Worm (Caenorhabditis elegans) whole organism, L4 larva: Measurements from ENCODE around the gene dmsr-5.

Experiments used
- Y105C5A.15 ChIP-seq: fragments of 200-800 bp; sonication (Bioruptor generic); IDR thresholded peaks from 2 replicates; pipeline ENCODE4 v1.3.6; 2022; ENCODE audit warnings: missing genetic modification characterization, missing compliant biosample characterization
- Y48G9A.11 ChIP-seq: fragments of 200-800 bp; sonication (Bioruptor generic); IDR thresholded peaks from 2 replicates; pipeline ENCODE4 v1.3.6; 2022; ENCODE audit warnings: missing genetic modification reagents, missing genetic modification characterization, missing compliant biosample characterization
- Y75B8A.6 ChIP-seq: fragments of 200-800 bp; sonication (Bioruptor generic); IDR thresholded peaks from 2 replicates; pipeline ENCODE4 v1.3.6; 2022; ENCODE audit warnings: missing genetic modification reagents, missing genetic modification characterization, missing compliant biosample characterization
- aha-1 ChIP-seq: fragments of 150-350 bp; peaks from one replicate; lab custom pipeline; 2014; ENCODE audit warnings: missing biosample characterization, missing genetic modification characterization
- aly-2 ChIP-seq: sonication (generic microtip); optimal IDR thresholded peaks from 2 replicates; lab custom pipeline; 2018; ENCODE audit warnings: missing biosample characterization, missing genetic modification characterization
- attf-4 ChIP-seq: sonication (generic microtip); optimal IDR thresholded peaks from 3 replicates; lab custom pipeline; 2017; ENCODE audit warnings: missing biosample characterization, missing genetic modification characterization
- ceh-20 ChIP-seq: fragments of 200-800 bp; sonication (Bioruptor generic); IDR thresholded peaks from 2 replicates; pipeline ENCODE4 v1.3.6; 2022; ENCODE audit warnings: missing genetic modification reagents, missing genetic modification characterization, missing compliant biosample characterization
- ceh-28 ChIP-seq: fragments of 150-350 bp; optimal IDR thresholded peaks from 2 replicates; lab custom pipeline; 2014; ENCODE audit warnings: missing biosample characterization, missing genetic modification reagents, missing genetic modification characterization
- ceh-82 ChIP-seq: sonication (generic microtip); optimal IDR thresholded peaks from 2 replicates; lab custom pipeline; 2017; ENCODE audit warnings: missing biosample characterization, missing genetic modification characterization
- cey-2 ChIP-seq: sonication (generic microtip); optimal IDR thresholded peaks from 3 replicates; lab custom pipeline; 2017; ENCODE audit warnings: missing genetic modification characterization, mild to moderate bottlenecking, missing compliant biosample characterization, antibody characterized with exemption, borderline replicate concordance; ENCODE audit not compliant: insufficient read depth
- daf-16 ChIP-seq, 3 experiments: sonication (generic microtip); optimal IDR thresholded peaks; 2 replicates each; lab custom pipeline; 2016 to 2017; ENCODE audit warnings: missing genetic modification characterization in 3 of 3, missing genetic modification reagents in 3 of 3, mild to moderate bottlenecking in 2 of 3, missing compliant biosample characterization in 2 of 3, missing biosample characterization in 1 of 3, moderate library complexity in 1 of 3
- dmd-6 ChIP-seq: fragments of 200-800 bp; sonication (Bioruptor generic); IDR thresholded peaks from 2 replicates; pipeline ENCODE4 v1.3.6; 2022; ENCODE audit warnings: missing genetic modification reagents, missing genetic modification characterization, missing compliant biosample characterization
- dmd-9 ChIP-seq: fragments of 200-800 bp; sonication (Bioruptor generic); IDR thresholded peaks from 2 replicates; pipeline ENCODE4 v1.3.6; 2022; ENCODE audit warnings: missing genetic modification reagents, missing genetic modification characterization, missing compliant biosample characterization
- dpl-1 ChIP-seq: fragments of 150-350 bp; optimal IDR thresholded peaks from 2 replicates; lab custom pipeline; 2014; ENCODE audit warnings: missing biosample characterization, missing genetic modification reagents, missing genetic modification characterization
- duxl-1 ChIP-seq: sonication (generic microtip); optimal IDR thresholded peaks from 2 replicates; lab custom pipeline; 2016; ENCODE audit warnings: mild to moderate bottlenecking, missing genetic modification characterization, moderate library complexity, missing compliant biosample characterization; ENCODE audit not compliant: poor library complexity
- fkh-10 ChIP-seq: fragments of 150-350 bp; optimal IDR thresholded peaks from 2 replicates; lab custom pipeline; 2014; ENCODE audit warnings: missing biosample characterization, missing genetic modification reagents, missing genetic modification characterization
- fos-1 ChIP-seq: fragments of 150-350 bp; optimal IDR thresholded peaks from 2 replicates; lab custom pipeline; 2014; ENCODE audit warnings: missing biosample characterization, missing genetic modification characterization
- hif-1 ChIP-seq, 2 experiments: sonication (generic microtip); optimal IDR thresholded peaks; 2 replicates each; lab custom pipeline; 2016 to 2017; ENCODE audit warnings: missing compliant biosample characterization in 2 of 2, missing genetic modification characterization in 2 of 2, missing genetic modification reagents in 2 of 2, missing genotype in 2 of 2, mild to moderate bottlenecking in 1 of 2
- hlh-30 ChIP-seq: sonication (generic microtip); optimal IDR thresholded peaks from 2 replicates; lab custom pipeline; 2017; ENCODE audit warnings: antibody characterized with exemption, mild to moderate bottlenecking, missing genetic modification characterization, missing compliant biosample characterization; ENCODE audit not compliant: insufficient read depth
- jun-1 ChIP-seq: fragments of 150-350 bp; optimal IDR thresholded peaks from 2 replicates; lab custom pipeline; 2014; ENCODE audit warnings: missing biosample characterization, missing genetic modification reagents, missing genetic modification characterization
- lin-1 ChIP-seq: fragments of 200-800 bp; sonication (Bioruptor generic); IDR thresholded peaks from 2 replicates; pipeline ENCODE4 v1.3.6; 2022; ENCODE audit warnings: missing genetic modification reagents, missing genetic modification characterization, missing compliant biosample characterization
- lin-38 ChIP-seq: fragments of 200-800 bp; sonication (Bioruptor generic); IDR thresholded peaks from 2 replicates; pipeline ENCODE4 v1.3.6; 2022; ENCODE audit warnings: missing genetic modification reagents, missing genetic modification characterization, missing compliant biosample characterization
- madf-5 ChIP-seq, 2 experiments: fragments of 200-800 bp; sonication (Bioruptor generic); IDR thresholded peaks; 2 replicates each; pipeline ENCODE4 v1.3.6; 2022; ENCODE audit warnings: missing compliant biosample characterization in 2 of 2, missing genetic modification characterization in 2 of 2
- mdl-1 ChIP-seq, 2 experiments: fragments of 150-350 bp in 1 of 2; sonication (generic microtip) in 1 of 2; optimal IDR thresholded peaks; 2 replicates each; lab custom pipeline; 2014 to 2017; ENCODE audit warnings: missing biosample characterization in 2 of 2, missing genetic modification characterization in 2 of 2
- mes-2 ChIP-seq: sonication (generic microtip); optimal IDR thresholded peaks from 2 replicates; lab custom pipeline; 2016; ENCODE audit warnings: missing genotype, mild to moderate bottlenecking, missing genetic modification characterization, missing compliant biosample characterization; ENCODE audit not compliant: poor library complexity, severe bottlenecking
- mxl-2 ChIP-seq: fragments of 200-800 bp; sonication (Bioruptor generic); conservative IDR thresholded peaks from 2 replicates; pipeline ENCODE4 v1.3.6; 2022; ENCODE audit warnings: missing genetic modification reagents, missing genetic modification characterization, missing compliant biosample characterization
- mxl-3 ChIP-seq: fragments of 200-800 bp; sonication (Bioruptor generic); optimal IDR thresholded peaks from 2 replicates; lab custom pipeline; 2018; ENCODE audit warnings: mild to moderate bottlenecking, missing genetic modification characterization, missing compliant biosample characterization
- nhr-10 ChIP-seq: fragments of 150-350 bp; optimal IDR thresholded peaks from 2 replicates; lab custom pipeline; 2014; ENCODE audit warnings: missing biosample characterization, missing genetic modification characterization
- nhr-102 ChIP-seq: sonication (generic microtip); optimal IDR thresholded peaks from 2 replicates; lab custom pipeline; 2016; ENCODE audit warnings: mild to moderate bottlenecking, missing genetic modification characterization, moderate library complexity, missing compliant biosample characterization
- nhr-237 ChIP-seq: sonication (generic microtip); optimal IDR thresholded peaks from 2 replicates; lab custom pipeline; 2017; ENCODE audit warnings: missing biosample characterization, missing genetic modification characterization
- nhr-28 ChIP-seq: fragments of 150-350 bp; optimal IDR thresholded peaks from 2 replicates; lab custom pipeline; 2014; ENCODE audit warnings: missing biosample characterization, missing genetic modification characterization
- nhr-41 ChIP-seq: fragments of 200-800 bp; sonication (Bioruptor generic); IDR thresholded peaks from 2 replicates; pipeline ENCODE4 v1.3.6; 2022; ENCODE audit warnings: missing genetic modification reagents, missing genetic modification characterization, missing compliant biosample characterization
- nhr-42 ChIP-seq: fragments of 200-800 bp; sonication (Bioruptor generic); IDR thresholded peaks from 2 replicates; pipeline ENCODE4 v1.3.6; 2022; ENCODE audit warnings: missing genetic modification characterization, missing compliant biosample characterization
- nhr-76 ChIP-seq: fragments of 150-350 bp; optimal IDR thresholded peaks from 2 replicates; lab custom pipeline; 2014; ENCODE audit warnings: missing biosample characterization, missing genetic modification characterization
- php-3 ChIP-seq: fragments of 200-800 bp; sonication (Bioruptor generic); IDR thresholded peaks from 2 replicates; pipeline ENCODE4 v1.3.6; 2022; ENCODE audit warnings: missing genetic modification reagents, missing genetic modification characterization, missing compliant biosample characterization
- saeg-2 ChIP-seq: fragments of 200-800 bp; sonication (Bioruptor generic); IDR thresholded peaks from 2 replicates; pipeline ENCODE4 v1.3.6; 2022; ENCODE audit warnings: missing genetic modification reagents, missing genetic modification characterization, missing compliant biosample characterization
- sdz-12 ChIP-seq: fragments of 200-800 bp; sonication (Bioruptor generic); optimal IDR thresholded peaks from 2 replicates; lab custom pipeline; 2018; ENCODE audit warnings: mild to moderate bottlenecking, missing genetic modification characterization, missing compliant biosample characterization
- set-16 ChIP-seq: fragments of 200-800 bp; sonication (Bioruptor generic); IDR thresholded peaks from 2 replicates; pipeline ENCODE4 v1.3.6; 2022; ENCODE audit warnings: missing genetic modification reagents, missing genetic modification characterization, missing compliant biosample characterization
- tra-1 ChIP-seq: fragments of 200-800 bp; sonication (Bioruptor generic); IDR thresholded peaks from 2 replicates; pipeline ENCODE4 v1.3.6; 2022; ENCODE audit warnings: missing genetic modification reagents, missing genetic modification characterization, missing compliant biosample characterization
- unc-62 ChIP-seq, 3 experiments: fragments of 150-350 bp in 1 of 3; sonication (generic microtip); optimal IDR thresholded peaks in 2 of 3; peaks in 1 of 3; 1 replicate in 1 of 3; 2 replicates in 2 of 3; lab custom pipeline; 2014 to 2017; ENCODE audit warnings: missing biosample characterization in 3 of 3, missing genetic modification characterization in 3 of 3, missing genetic modification reagents in 3 of 3, missing genotype in 1 of 3
- zag-1 ChIP-seq: fragments of 150-350 bp; optimal IDR thresholded peaks from 2 replicates; lab custom pipeline; 2014; ENCODE audit warnings: missing biosample characterization, missing genetic modification characterization
- zfp-2 ChIP-seq: sonication (generic microtip); optimal IDR thresholded peaks from 2 replicates; lab custom pipeline; 2016; ENCODE audit warnings: mild to moderate bottlenecking, missing genetic modification characterization, missing compliant biosample characterization
- zip-2 ChIP-seq: fragments of 150-350 bp; optimal IDR thresholded peaks from 2 replicates; lab custom pipeline; 2014; ENCODE audit warnings: missing biosample characterization, missing genetic modification characterization
- ztf-7 ChIP-seq: fragments of 150-350 bp; optimal IDR thresholded peaks from 2 replicates; lab custom pipeline; 2014; ENCODE audit warnings: missing biosample characterization, missing genetic modification characterization

dmsr-5 gene

DNA sequence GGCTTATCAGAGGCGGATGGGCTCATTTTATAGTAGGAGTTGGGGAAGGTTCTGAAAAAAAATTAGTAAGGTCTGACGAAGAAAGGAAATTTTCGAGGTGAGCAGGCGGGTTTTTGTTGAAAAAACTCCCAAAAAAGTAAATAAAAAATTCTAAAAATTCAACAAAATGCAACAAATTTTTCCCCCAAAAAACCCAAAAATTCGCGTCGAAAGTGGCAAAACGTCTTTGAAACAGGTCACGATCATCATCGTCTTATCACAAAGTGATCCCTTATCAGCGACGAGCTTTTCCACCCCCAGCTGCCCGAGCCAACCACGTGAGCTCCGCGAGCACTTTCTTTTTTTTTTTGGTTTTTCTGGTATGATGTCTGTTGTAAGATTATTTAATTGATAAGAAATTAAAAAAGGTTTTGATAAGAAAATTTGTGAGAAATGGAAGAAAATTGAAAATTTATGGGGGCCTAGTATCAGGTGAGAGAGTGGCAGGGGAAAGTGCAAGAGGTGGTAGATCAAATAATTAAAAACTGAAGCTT, 31.5 kb upstream of the dmsr-5 start, which contains the start of gene Y48A6B.7 (continued):
- no peak for TF ChIP-seq Y105C5A.15 (GFP tag; lab: Robert Waterston, UW)
- TF ChIP-seq zfp-2, result no peak
- TF ChIP-seq dpl-1 (GFP tag; lab: Kevin White, UChicago), result no peak
- TF ChIP-seq ceh-82 (tag; lab: Kevin White, UChicago), result no peak
- TF ChIP-seq ceh-28 (tag; lab: Kevin White, UChicago), result no peak
- peak; percentile 53 for TF ChIP-seq nhr-102 (tag; lab: Kevin White, UChicago)
- no peak for TF ChIP-seq madf-5 (GFP tag; IDR thresholded peaks at IDR 0.05; lab: Robert Waterston, UW)
- peak in 1 of 2 experiments; percentile 12 for TF ChIP-seq daf-16 (GFP tag; optimal IDR thresholded peaks at IDR 0.05; lab: Kevin White, UChicago)
- peak; percentile 83 for TF ChIP-seq daf-16 (tag; optimal IDR thresholded peaks at IDR 0.05; lab: Kevin White, UChicago)
- peak in 1 of 2 experiments; percentile 67 for TF ChIP-seq mdl-1 (tag; optimal IDR thresholded peaks at IDR 0.05; lab: Kevin White, UChicago)
- TF ChIP-seq nhr-76 (tag; lab: Kevin White, UChicago), result no peak
- peak; percentile 92 for TF ChIP-seq tra-1 (GFP tag; lab: Robert Waterston, UW)
- TF ChIP-seq ztf-7 (tag; lab: Kevin White, UChicago), result no peak
- TF ChIP-seq php-3, result peak; percentile 81
- TF ChIP-seq unc-62 (GFP tag; optimal IDR thresholded peaks at IDR 0.05 in 1 of 2; lab: Kevin White, UChicago), result no peak
- no peak for TF ChIP-seq unc-62 (tag; optimal IDR thresholded peaks at IDR 0.05; lab: Kevin White, UChicago)
- peak; percentile 73 for TF ChIP-seq hlh-30 (tag; lab: Kevin White, UChicago)
- TF ChIP-seq nhr-41 (GFP tag; lab: Robert Waterston, UW), result peak; percentile 60; the same call in 1 of the 2 replicates
- no peak for TF ChIP-seq sdz-12 (GFP tag; lab: Kevin White, UChicago)
- TF ChIP-seq mxl-2 (GFP tag; lab: Robert Waterston, UW), result peak; percentile 65; the same call in 1 of the 2 replicates
- peak; percentile 74 for TF ChIP-seq nhr-28
- peak; percentile 38; the same call in 1 of the 2 replicates for TF ChIP-seq lin-38 (GFP tag; lab: Robert Waterston, UW)
- peak; percentile 95 for TF ChIP-seq dmd-6

ce11 chrIII:11025138-11025537, 30.1 kb upstream of the dmsr-5 start:
- no peak for TF ChIP-seq Y48G9A.11 (GFP tag; lab: Robert Waterston, UW)
- peak; percentile 63 for TF ChIP-seq aha-1 (tag; lab: Kevin White, UChicago)
- TF ChIP-seq unc-62 (GFP tag; optimal IDR thresholded peaks at IDR 0.05 in 1 of 2; lab: Kevin White, UChicago), result peak in 1 of 2 experiments; percentile 61
- no peak for TF ChIP-seq unc-62 (tag; optimal IDR thresholded peaks at IDR 0.05; lab: Kevin White, UChicago)
- no peak for TF ChIP-seq nhr-42 (GFP tag; lab: Robert Waterston, UW)
- TF ChIP-seq fos-1, result no peak
- no peak for TF ChIP-seq zip-2
- no peak for TF ChIP-seq cey-2 (tag; lab: Kevin White, UChicago)
- TF ChIP-seq jun-1 (tag; lab: Kevin White, UChicago), result no peak
- TF ChIP-seq mes-2 (tag; lab: Kevin White, UChicago), result no peak

DNA sequence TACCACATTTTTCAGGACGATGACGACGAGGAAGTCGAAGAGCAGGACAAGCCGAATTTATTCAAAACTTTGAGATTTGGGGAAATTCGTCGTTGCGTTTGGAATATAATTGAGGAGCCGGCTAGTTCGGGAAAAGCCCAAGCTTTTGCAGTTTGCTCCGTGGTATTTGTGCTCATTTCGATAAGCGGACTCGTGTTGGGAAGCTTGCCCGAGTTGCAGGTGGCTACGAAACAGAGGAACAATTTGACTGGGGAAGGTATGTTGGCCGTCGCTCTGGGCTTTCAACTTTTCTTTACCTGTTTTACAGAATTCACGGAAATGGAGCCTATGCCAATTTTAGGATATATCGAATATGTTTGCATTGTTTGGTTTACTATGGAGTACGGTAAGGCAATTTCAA, 27.2 kb upstream of the dmsr-5 start:
- TF ChIP-seq aha-1 (tag; lab: Kevin White, UChicago) (peak; percentile 51), set-16 (GFP tag; lab: Robert Waterston, UW) (no peak)

DNA sequence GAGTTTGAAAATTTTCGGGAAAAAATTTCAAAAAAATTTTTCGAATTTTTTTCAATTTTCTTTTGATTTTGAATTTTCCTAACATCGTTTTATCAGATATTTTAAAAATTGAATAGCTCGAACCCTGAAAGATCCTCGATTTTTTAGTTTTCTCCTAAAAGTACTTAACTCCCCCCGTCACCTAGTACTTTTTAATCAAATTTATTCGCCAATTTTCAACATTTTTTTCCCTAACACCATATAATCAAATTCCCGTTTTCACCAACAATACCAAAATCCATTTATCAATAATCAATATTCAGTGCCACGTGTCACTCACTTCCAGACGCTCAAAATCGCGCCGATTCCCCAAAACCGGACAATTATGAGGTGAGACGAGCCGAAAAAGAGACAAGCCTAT, 17.2 kb upstream of the dmsr-5 start, which contains the start of gene kvs-4:
Gene kvs-4 (plus strand): TSS at position 301 of the 400 bp plus-strand sequence.
- TF ChIP-seq Y75B8A.6 (GFP tag; lab: Robert Waterston, UW) (no peak), ceh-20 (GFP tag; lab: Robert Waterston, UW) (no peak), duxl-1 (tag; lab: Kevin White, UChicago) (no peak), zag-1 (tag; lab: Kevin White, UChicago) (no peak), hif-1 (tag; optimal IDR thresholded peaks at IDR 0.05; lab: Kevin White, UChicago) (no peak), mxl-3 (GFP tag; lab: Kevin White, UChicago) (no peak), dmd-9 (GFP tag; lab: Robert Waterston, UW) (no peak), lin-1 (GFP tag; lab: Robert Waterston, UW) (no peak), aly-2 (no peak), saeg-2 (GFP tag; lab: Robert Waterston, UW) (no peak), attf-4 (tag; lab: Kevin White, UChicago) (no peak), nhr-237 (no peak), cey-2 (tag; lab: Kevin White, UChicago) (no peak), daf-16 (GFP tag; optimal IDR thresholded peaks at IDR 0.05; lab: Kevin White, UChicago) (no peak), daf-16 (tag; optimal IDR thresholded peaks at IDR 0.05; lab: Kevin White, UChicago) (no peak), fos-1 (no peak), fkh-10 (GFP tag; lab: Kevin White, UChicago) (no peak), nhr-10 (tag; lab: Kevin White, UChicago) (no peak), unc-62 (GFP tag; optimal IDR thresholded peaks at IDR 0.05 in 1 of 2; lab: Kevin White, UChicago) (no peak), unc-62 (tag; optimal IDR thresholded peaks at IDR 0.05; lab: Kevin White, UChicago) (no peak)
